Worm (Caenorhabditis elegans) whole organism, L1 larva: ENCODE measurements around the gene Y75B8A.28.

Experiments used
- C16A3.4 ChIP-seq: fragments of 150-350 bp; optimal IDR thresholded peaks from 2 replicates; lab custom pipeline; 2014; ENCODE audit warnings: missing biosample characterization, missing genetic modification characterization
- C34B4.2 ChIP-seq: sonication (generic microtip); optimal IDR thresholded peaks from 2 replicates; lab custom pipeline; 2017; ENCODE audit warnings: mild to moderate bottlenecking, missing genetic modification characterization, missing compliant biosample characterization
- aly-2 ChIP-seq: fragments of 150-350 bp; optimal IDR thresholded peaks from 2 replicates; lab custom pipeline; 2014; ENCODE audit warnings: missing biosample characterization, missing genetic modification characterization
- ama-1 ChIP-seq: fragments of 150-350 bp; optimal IDR thresholded peaks from 2 replicates; lab custom pipeline; 2014
- blmp-1 ChIP-seq: fragments of 150-350 bp; optimal IDR thresholded peaks from 2 replicates; lab custom pipeline; 2014; ENCODE audit warnings: missing biosample characterization, missing genetic modification characterization
- ceh-63 ChIP-seq: fragments of 200-800 bp; sonication (Bioruptor generic); optimal IDR thresholded peaks from 2 replicates; lab custom pipeline; 2018; ENCODE audit warnings: mild to moderate bottlenecking, missing genetic modification characterization, missing compliant biosample characterization
- ceh-8 ChIP-seq: fragments of 200-800 bp; sonication (Bioruptor generic); optimal IDR thresholded peaks from 2 replicates; lab custom pipeline; 2018; ENCODE audit warnings: mild to moderate bottlenecking, missing genetic modification characterization, moderate library complexity, missing compliant biosample characterization
- ceh-82 ChIP-seq, 3 experiments: fragments of 150-350 bp in 1 of 3; sonication (generic microtip) in 2 of 3; optimal IDR thresholded peaks; 2 replicates each; lab custom pipeline; 2014 to 2017; ENCODE audit warnings: missing biosample characterization in 3 of 3, missing genetic modification characterization in 3 of 3
- ceh-88 ChIP-seq: fragments of 200-800 bp; sonication (Bioruptor generic); IDR thresholded peaks from 2 replicates; pipeline ENCODE4 v1.3.6; 2022; ENCODE audit warnings: missing genetic modification characterization, missing compliant biosample characterization
- egl-13 ChIP-seq: sonication (generic microtip); optimal IDR thresholded peaks from 2 replicates; lab custom pipeline; 2016; ENCODE audit warnings: missing genotype, missing genetic modification reagents, missing genetic modification characterization, missing compliant biosample characterization
- elt-3 ChIP-seq, 6 experiments: fragments of 150-350 bp in 1 of 6; sonication (generic microtip); optimal IDR thresholded peaks; 2 replicates each; lab custom pipeline; 2017 to 2018; ENCODE audit warnings: missing biosample characterization in 6 of 6, missing genetic modification characterization in 6 of 6, inconsistent platforms in 1 of 6
- ets-5 ChIP-seq: fragments of 200-800 bp; sonication (Bioruptor generic); IDR thresholded peaks from 2 replicates; pipeline ENCODE4 v1.3.6; 2022; ENCODE audit warnings: missing genetic modification characterization, missing compliant biosample characterization
- fkh-10 ChIP-seq: sonication (generic microtip); optimal IDR thresholded peaks from 2 replicates; lab custom pipeline; 2017; ENCODE audit warnings: missing biosample characterization, missing genetic modification reagents, missing genetic modification characterization
- fos-1 ChIP-seq: fragments of 150-350 bp; optimal IDR thresholded peaks from 2 replicates; lab custom pipeline; 2014; ENCODE audit warnings: missing biosample characterization, missing genetic modification characterization
- hlh-17 ChIP-seq: fragments of 200-800 bp; sonication (Bioruptor generic); optimal IDR thresholded peaks from 2 replicates; lab custom pipeline; 2018; ENCODE audit warnings: missing genetic modification characterization, mild to moderate bottlenecking, missing compliant biosample characterization, moderate library complexity, borderline replicate concordance
- irx-1 ChIP-seq: sonication (generic microtip); optimal IDR thresholded peaks from 2 replicates; lab custom pipeline; 2016; ENCODE audit warnings: missing genetic modification characterization, missing compliant biosample characterization
- isw-1 ChIP-seq: fragments of 200-800 bp; sonication (Bioruptor generic); IDR thresholded peaks from 2 replicates; pipeline ENCODE4 v1.3.6; 2022; ENCODE audit warnings: missing genetic modification characterization, missing compliant biosample characterization
- jun-1 ChIP-seq: fragments of 150-350 bp; optimal IDR thresholded peaks from 2 replicates; lab custom pipeline; 2014; ENCODE audit warnings: missing biosample characterization, missing genetic modification reagents, missing genetic modification characterization
- lin-13 ChIP-seq: fragments of 150-350 bp; optimal IDR thresholded peaks from 2 replicates; lab custom pipeline; 2014; ENCODE audit warnings: missing biosample characterization, missing genetic modification reagents, missing genetic modification characterization
- lin-14 ChIP-seq: fragments of 200-800 bp; sonication (Bioruptor generic); optimal IDR thresholded peaks from 2 replicates; lab custom pipeline; 2018; ENCODE audit warnings: mild to moderate bottlenecking, missing genetic modification characterization, moderate library complexity, missing compliant biosample characterization
- lin-15B ChIP-seq: fragments of 150-350 bp; sonication (generic microtip); optimal IDR thresholded peaks from 3 replicates; lab custom pipeline; 2014; ENCODE audit warnings: missing biosample characterization, missing genetic modification characterization
- lin-35 ChIP-seq, 2 experiments: fragments of 150-350 bp; optimal IDR thresholded peaks; 2 replicates each; lab custom pipeline; 2014; ENCODE audit warnings: missing biosample characterization in 2 of 2, missing genetic modification characterization in 2 of 2, missing genetic modification reagents in 2 of 2
- lin-39 ChIP-seq: fragments of 150-350 bp; optimal IDR thresholded peaks from 2 replicates; lab custom pipeline; 2014; ENCODE audit warnings: missing biosample characterization, missing genetic modification reagents, missing genetic modification characterization
- mab-9 ChIP-seq: fragments of 200-800 bp; sonication (Bioruptor generic); IDR thresholded peaks from 2 replicates; pipeline ENCODE4 v1.3.6; 2022; ENCODE audit warnings: missing genetic modification reagents, missing genetic modification characterization, missing compliant biosample characterization
- mdl-1 ChIP-seq, 2 experiments: fragments of 150-350 bp; optimal IDR thresholded peaks; 2 replicates each; lab custom pipeline; 2014 to 2017; ENCODE audit warnings: missing biosample characterization in 2 of 2, missing genetic modification characterization in 2 of 2, inconsistent platforms in 1 of 2
- nhr-237 ChIP-seq: fragments of 150-350 bp; optimal IDR thresholded peaks from 2 replicates; lab custom pipeline; 2014; ENCODE audit warnings: missing biosample characterization, missing genetic modification characterization
- nhr-28 ChIP-seq: fragments of 150-350 bp; optimal IDR thresholded peaks from 2 replicates; lab custom pipeline; 2014; ENCODE audit warnings: missing biosample characterization, missing genetic modification characterization
- nhr-71 ChIP-seq: sonication (generic microtip); optimal IDR thresholded peaks from 2 replicates; lab custom pipeline; 2016; ENCODE audit warnings: mild to moderate bottlenecking, missing genetic modification characterization, moderate library complexity, missing compliant biosample characterization
- nhr-77 ChIP-seq: fragments of 150-350 bp; optimal IDR thresholded peaks from 2 replicates; lab custom pipeline; 2014; ENCODE audit warnings: missing biosample characterization, missing genetic modification characterization
- nhr-90 ChIP-seq: sonication (generic microtip); optimal IDR thresholded peaks from 2 replicates; lab custom pipeline; 2016; ENCODE audit warnings: mild to moderate bottlenecking, missing genetic modification characterization, missing compliant biosample characterization; ENCODE audit not compliant: poor library complexity
- rnt-1 ChIP-seq: sonication (generic microtip); optimal IDR thresholded peaks from 2 replicates; lab custom pipeline; 2016; ENCODE audit warnings: mild to moderate bottlenecking, missing genetic modification characterization, moderate library complexity, missing compliant biosample characterization
- skn-1 ChIP-seq: fragments of 150-350 bp; optimal IDR thresholded peaks from 2 replicates; lab custom pipeline; 2014; ENCODE audit warnings: missing biosample characterization, missing genetic modification characterization
- snu-23 ChIP-seq: sonication (generic microtip); optimal IDR thresholded peaks from 2 replicates; lab custom pipeline; 2016; ENCODE audit warnings: missing genetic modification characterization, missing compliant biosample characterization
- sox-4 ChIP-seq: sonication (generic microtip); optimal IDR thresholded peaks from 2 replicates; lab custom pipeline; 2016; ENCODE audit warnings: missing genetic modification characterization, missing compliant biosample characterization
- swsn-7 ChIP-seq: sonication (generic microtip); optimal IDR thresholded peaks from 2 replicates; lab custom pipeline; 2016; ENCODE audit warnings: missing genetic modification characterization, missing compliant biosample characterization
- tbx-2 ChIP-seq: sonication (generic microtip); optimal IDR thresholded peaks from 2 replicates; lab custom pipeline; 2016; ENCODE audit warnings: missing genetic modification characterization, missing compliant biosample characterization
- unc-62 ChIP-seq: fragments of 150-350 bp; optimal IDR thresholded peaks from 2 replicates; lab custom pipeline; 2014; ENCODE audit warnings: missing biosample characterization, missing genetic modification reagents, missing genetic modification characterization
- unc-86 ChIP-seq: sonication (generic microtip); optimal IDR thresholded peaks from 2 replicates; lab custom pipeline; 2016; ENCODE audit warnings: missing genetic modification characterization, missing compliant biosample characterization
- unc-98 ChIP-seq: fragments of 200-800 bp; sonication (Bioruptor generic); IDR thresholded peaks from 2 replicates; pipeline ENCODE4 v1.3.6; 2022; ENCODE audit warnings: missing genetic modification characterization, missing compliant biosample characterization
- xbp-1 ChIP-seq: sonication (generic microtip); optimal IDR thresholded peaks from 2 replicates; lab custom pipeline; 2016; ENCODE audit warnings: missing genetic modification characterization, missing compliant biosample characterization
- zip-4 ChIP-seq: fragments of 200-800 bp; sonication (Bioruptor generic); optimal IDR thresholded peaks from 2 replicates; lab custom pipeline; 2018; ENCODE audit warnings: mild to moderate bottlenecking, missing genetic modification characterization, moderate library complexity, missing compliant biosample characterization
- ztf-11 ChIP-seq, 2 experiments: sonication (generic microtip); optimal IDR thresholded peaks; 2 replicates each; lab custom pipeline; 2016 to 2017; ENCODE audit warnings: missing genetic modification characterization in 2 of 2, missing biosample characterization in 1 of 2, missing compliant biosample characterization in 1 of 2
- ztf-4 ChIP-seq: fragments of 150-350 bp; optimal IDR thresholded peaks from 2 replicates; lab custom pipeline; 2014; ENCODE audit warnings: missing biosample characterization, missing genetic modification characterization

The Y75B8A.28 gene

DNA sequence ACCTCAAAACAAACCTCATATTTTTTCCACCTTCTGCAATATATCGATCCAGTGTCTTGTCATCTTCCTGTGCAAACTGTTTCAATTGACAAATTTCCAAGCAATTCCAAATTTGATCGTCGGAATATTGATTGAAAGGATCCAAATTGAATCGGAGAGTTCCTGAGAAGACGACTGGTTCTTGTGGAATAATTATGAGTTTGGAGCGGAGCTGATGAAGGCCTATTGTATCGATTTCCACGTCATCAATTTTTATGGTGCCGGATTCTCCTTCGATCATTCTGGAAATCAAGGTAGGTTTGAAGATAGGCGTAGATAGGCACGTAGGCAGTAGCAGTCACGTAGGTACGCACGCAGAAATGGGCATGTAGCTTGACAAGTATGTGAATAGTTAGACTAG lies 34.7 kb upstream of the Y75B8A.28 start:
- no peak for TF ChIP-seq tbx-2
- no peak for TF ChIP-seq nhr-77 (tag; lab: Kevin White, UChicago)
- no peak for TF ChIP-seq ama-1

DNA sequence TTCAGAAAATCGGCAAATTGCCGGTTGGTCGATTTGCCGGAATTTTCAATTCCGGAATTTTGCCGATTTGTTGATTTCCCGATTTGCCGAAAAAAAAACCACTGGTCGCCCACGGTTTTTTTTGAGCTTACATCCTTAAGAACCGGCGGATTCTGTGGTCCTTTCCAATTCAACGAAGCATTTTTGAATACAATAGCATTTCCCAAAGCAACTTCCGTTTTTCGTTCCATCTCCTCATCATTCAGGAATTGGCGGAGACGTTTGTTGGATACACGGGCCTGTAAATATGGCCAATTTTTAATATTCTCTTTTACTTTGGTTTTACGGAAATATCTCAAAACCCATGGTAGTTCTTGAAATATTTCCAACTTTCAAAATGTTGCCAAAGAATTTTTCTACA lies 26.4 kb upstream of the Y75B8A.28 start:
- no peak for TF ChIP-seq rnt-1
- no peak for TF ChIP-seq fos-1 (tag; lab: Kevin White, UChicago)
- TF ChIP-seq xbp-1 (tag; lab: Kevin White, UChicago), result no peak
- no peak for TF ChIP-seq ceh-8
- no peak for TF ChIP-seq ztf-4 (tag; lab: Kevin White, UChicago)
- no peak for TF ChIP-seq hlh-17 (GFP tag; lab: Kevin White, UChicago)
- no peak for TF ChIP-seq lin-14 (GFP tag; lab: Kevin White, UChicago)
- no peak for TF ChIP-seq unc-62
- TF ChIP-seq sox-4 (tag; lab: Kevin White, UChicago), result no peak

DNA sequence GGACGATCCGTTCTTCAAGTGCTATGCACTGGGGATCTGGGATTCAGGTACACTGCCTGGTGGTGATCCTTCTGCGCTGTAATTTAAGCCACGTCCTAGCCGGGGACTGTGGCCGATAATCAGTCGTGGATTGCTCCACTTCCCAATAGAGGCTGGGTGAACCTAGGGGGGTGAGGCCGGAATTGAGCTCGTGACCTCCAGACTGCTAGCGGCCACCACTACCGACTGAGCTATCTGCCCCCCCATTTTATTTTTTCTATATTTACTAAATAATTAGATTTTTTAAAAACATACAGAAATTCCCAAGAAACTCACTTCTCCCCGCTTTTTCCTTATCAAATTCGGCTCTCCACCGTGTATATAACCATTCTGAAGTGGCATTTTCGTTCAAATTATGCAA lies 21.6 kb upstream of the Y75B8A.28 start:
- TF ChIP-seq irx-1 (no peak), lin-39 (tag; lab: Kevin White, UChicago) (no peak)

DNA sequence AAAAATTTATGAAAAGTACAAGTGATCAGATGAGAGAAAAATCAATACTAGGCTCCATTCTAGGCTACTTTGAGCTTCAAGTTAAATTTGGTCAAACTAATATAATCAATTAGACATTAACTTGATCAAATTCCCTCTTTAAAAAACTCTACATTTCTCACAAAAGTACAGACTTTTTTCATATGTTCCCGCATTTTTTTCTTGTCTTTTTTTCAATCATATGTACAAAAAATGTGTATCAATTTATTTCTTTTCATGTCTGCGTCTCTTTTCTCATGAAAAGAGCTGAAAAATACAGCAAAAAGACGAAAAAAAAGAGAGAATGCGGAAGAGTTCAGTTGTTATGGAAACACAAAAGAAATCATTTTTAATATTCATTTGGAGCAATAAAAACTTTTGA lies 19.6 kb upstream of the Y75B8A.28 start:
- TF ChIP-seq fkh-10 (GFP tag; lab: Kevin White, UChicago) (no peak), swsn-7 (tag; lab: Kevin White, UChicago) (no peak), jun-1 (tag; lab: Kevin White, UChicago) (no peak), aly-2 (tag; lab: Kevin White, UChicago) (no peak), lin-15B (tag; lab: Kevin White, UChicago) (no peak), C34B4.2 (no peak), zip-4 (GFP tag; lab: Kevin White, UChicago) (no peak), ceh-63 (no peak), unc-98 (GFP tag; lab: Robert Waterston, UW) (no peak), blmp-1 (no peak)
- TF ChIP-seq, all 84 proteins: peak for 0

DNA sequence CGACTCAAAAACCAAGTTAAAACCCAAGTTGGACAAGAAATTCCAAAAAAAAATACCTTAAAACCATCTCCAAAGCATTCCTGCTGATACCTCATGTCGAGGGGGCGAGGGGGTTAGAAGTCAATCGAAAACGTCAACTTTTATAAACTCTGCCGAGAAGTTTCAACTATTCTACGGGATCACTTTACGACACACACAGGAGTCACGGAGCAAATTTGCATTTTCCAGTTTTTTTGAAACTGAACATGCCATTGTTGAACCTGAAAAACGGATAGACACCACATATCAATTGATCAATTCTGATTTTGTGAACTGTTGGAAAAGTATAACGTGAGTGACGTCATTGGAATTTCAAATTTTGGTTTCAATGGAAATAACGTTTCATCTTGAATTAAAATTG lies 15.8 kb upstream of the Y75B8A.28 start, which contains the start of gene mrp-8:
Gene mrp-8 (minus strand): TSS at position 101 of the 400 bp plus-strand sequence.
- TF ChIP-seq nhr-237 (tag; lab: Kevin White, UChicago), result no peak
- TF ChIP-seq ceh-88, result no peak
- no peak for TF ChIP-seq ztf-11 (tag; optimal IDR thresholded peaks at IDR 0.05; lab: Kevin White, UChicago)
- no peak for TF ChIP-seq mdl-1 (tag; optimal IDR thresholded peaks at IDR 0.05; lab: Kevin White, UChicago)
- no peak for TF ChIP-seq nhr-90 (tag; lab: Kevin White, UChicago)
- TF ChIP-seq aly-2 (tag; lab: Kevin White, UChicago), result no peak
- TF ChIP-seq ets-5 (GFP tag; lab: Robert Waterston, UW), result no peak
- TF ChIP-seq jun-1 (tag; lab: Kevin White, UChicago), result no peak
- TF ChIP-seq fos-1 (tag; lab: Kevin White, UChicago), result no peak
- TF ChIP-seq, all 84 proteins: peak for 0

DNA sequence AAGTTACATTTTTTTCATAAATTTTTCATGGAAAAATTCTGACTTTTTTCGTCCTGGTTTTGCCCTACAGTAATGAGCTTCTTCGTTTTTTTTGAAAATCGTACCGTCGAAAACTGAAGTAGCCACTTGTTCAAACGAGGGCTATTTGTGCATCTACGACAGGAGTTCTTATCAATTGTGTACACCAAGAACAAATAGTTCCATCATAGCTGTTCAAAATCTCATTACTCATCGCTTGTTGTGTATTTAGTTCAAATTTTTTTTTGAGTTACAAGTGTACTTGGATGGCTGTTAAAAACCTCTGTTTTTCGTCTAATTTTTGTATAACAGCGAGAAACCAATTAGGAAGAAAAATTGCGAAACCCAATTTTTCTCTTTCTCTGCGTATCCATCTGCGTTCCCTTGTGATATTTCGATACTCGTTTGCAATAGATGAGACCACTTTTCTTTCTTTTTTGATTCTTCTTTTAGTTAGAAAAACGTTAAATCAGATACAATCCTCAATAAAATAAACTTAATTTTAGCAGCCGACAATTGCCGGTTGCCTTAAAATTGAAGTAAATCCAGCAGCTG lies 14.0 kb upstream of the Y75B8A.28 start:
- TF ChIP-seq nhr-237 (tag; lab: Kevin White, UChicago) (no peak), unc-86 (tag; lab: Kevin White, UChicago) (no peak), nhr-28 (tag; lab: Kevin White, UChicago) (no peak), lin-14 (GFP tag; lab: Kevin White, UChicago) (no peak), lin-35 (GFP tag; optimal IDR thresholded peaks at IDR 0.05; lab: Kevin White, UChicago) (peak in 1 of 2 experiments; percentile 34), sox-4 (tag; lab: Kevin White, UChicago) (no peak), lin-13 (no peak), skn-1 (peak; percentile 37), ztf-11 (tag; optimal IDR thresholded peaks at IDR 0.05; lab: Kevin White, UChicago) (no peak), snu-23 (no peak), lin-15B (tag; lab: Kevin White, UChicago) (no peak), ama-1 (no peak), elt-3 (tag; optimal IDR thresholded peaks at IDR 0.05; lab: Kevin White, UChicago) (peak in 1 of 6 experiments; percentile 21), mab-9 (GFP tag; lab: Robert Waterston, UW) (no peak), isw-1 (GFP tag; lab: Robert Waterston, UW) (no peak), ceh-82 (tag; optimal IDR thresholded peaks at IDR 0.05; lab: Kevin White, UChicago) (no peak), nhr-71 (tag; lab: Kevin White, UChicago) (no peak), egl-13 (tag; lab: Kevin White, UChicago) (no peak), swsn-7 (tag; lab: Kevin White, UChicago) (no peak), C16A3.4 (tag; lab: Kevin White, UChicago) (no peak)
